Fruit fly (Drosophila melanogaster): ENCODE data around the gene Bcat.

DNA sequence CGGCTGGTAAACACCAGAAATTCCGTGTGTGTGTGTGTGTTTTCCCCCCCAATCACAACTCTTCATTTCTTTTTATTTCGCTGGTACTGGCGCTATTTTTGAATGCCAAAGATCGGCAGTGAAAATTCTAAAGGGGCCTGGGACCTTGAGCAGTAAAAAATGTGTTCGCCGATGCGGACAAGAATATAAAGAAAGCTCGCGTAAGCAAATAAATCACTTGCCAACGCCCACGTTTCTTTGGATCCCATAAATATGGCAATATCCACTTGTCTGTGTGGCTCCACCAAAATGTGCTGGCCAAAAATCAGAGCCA, 4.7 kb upstream of the Bcat start:
- no peak for TF ChIP-seq CG6792 (GFP tag; optimal IDR thresholded peaks at IDR 0.05)
- TF ChIP-seq CG11294 (GFP tag; IDR thresholded peaks at IDR 0.05), result no peak
- TF ChIP-seq CG11902 (GFP tag; optimal IDR thresholded peaks at IDR 0.05), result no peak
- no peak for TF ChIP-seq CG6854 (GFP tag; optimal IDR thresholded peaks at IDR 0.05)
